Fruit fly (Drosophila melanogaster): Measurements from ENCODE around the gene PpD3.

The PpD3 gene

DNA sequence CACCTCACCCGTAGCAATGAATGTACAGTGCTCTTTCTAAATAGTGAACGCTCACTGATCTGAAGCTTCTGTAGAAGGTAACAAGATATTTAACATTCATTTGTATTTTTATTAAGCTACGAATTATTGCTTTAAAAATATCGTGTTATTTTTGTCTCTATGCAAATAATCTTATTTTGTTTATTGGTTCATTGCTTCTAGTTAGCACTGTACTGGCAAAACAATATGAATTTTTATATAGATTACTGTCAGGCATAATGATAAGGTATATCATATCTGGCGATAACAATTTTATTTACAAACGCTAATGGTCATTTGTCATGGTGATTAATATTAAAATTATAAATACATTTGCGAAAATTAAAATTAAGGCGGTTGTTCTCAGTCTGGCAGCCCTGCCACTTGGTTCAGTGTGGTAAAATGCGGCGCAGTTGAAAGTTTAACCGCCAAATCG lies 23.9 kb downstream of the PpD3 start, which contains the start of gene CG9471 (continued):
- TF ChIP-seq lola (GFP tag; optimal IDR thresholded peaks at IDR 0.05) (peak in 1 of 3 experiments; percentile 83), cg (GFP tag; optimal IDR thresholded peaks at IDR 0.05) (no peak), Mes4 (GFP tag; optimal IDR thresholded peaks at IDR 0.05) (peak; percentile 83), seq (GFP tag; IDR thresholded peaks at IDR 0.05) (peak; percentile 92), zen2 (GFP tag; IDR thresholded peaks at IDR 0.05; ENCODE audit: partially characterized antibody) (no peak), zf30C (GFP tag; optimal IDR thresholded peaks at IDR 0.05) (no peak), CG1792 (GFP tag; optimal IDR thresholded peaks at IDR 0.05) (peak; percentile 83), pho (GFP tag; optimal IDR thresholded peaks at IDR 0.05) (peak; percentile 87), CG16779 (GFP tag; IDR thresholded peaks at IDR 0.05) (peak; percentile 90), Jarid2 (GFP tag; optimal IDR thresholded peaks at IDR 0.05) (peak; percentile 62), CG15514 (GFP tag; optimal IDR thresholded peaks at IDR 0.05) (peak; percentile 87), ems (GFP tag; optimal IDR thresholded peaks at IDR 0.05) (peak; percentile 85), CG6791 (GFP tag; IDR thresholded peaks at IDR 0.05; ENCODE audit: partially characterized antibody) (no peak), Bdp1 (GFP tag; optimal IDR thresholded peaks at IDR 0.05) (peak; percentile 78), CG18476 (GFP tag; optimal IDR thresholded peaks at IDR 0.05) (peak; percentile 89), CG14965 (GFP tag; optimal IDR thresholded peaks at IDR 0.05; ENCODE audit: borderline replicate concordance) (no peak), tap (tag; optimal IDR thresholded peaks at IDR 0.05) (peak; percentile 92), CG30403 (GFP tag; optimal IDR thresholded peaks at IDR 0.05) (peak; percentile 93), abd-A (tag; optimal IDR thresholded peaks at IDR 0.05) (no peak), Stat92E (GFP tag; optimal IDR thresholded peaks at IDR 0.05) (peak in 1 of 3 experiments; percentile 71), CG1233 (GFP tag; optimal IDR thresholded peaks at IDR 0.05) (peak; percentile 89), ind (GFP tag; optimal IDR thresholded peaks at IDR 0.05) (peak; percentile 93), CG15696 (tag; optimal IDR thresholded peaks at IDR 0.05) (peak; percentile 76), Fer1 (GFP tag; optimal IDR thresholded peaks at IDR 0.05) (peak; percentile 94), CrebB (tag; optimal IDR thresholded peaks at IDR 0.05) (peak; percentile 88), CG11247 (GFP tag; IDR thresholded peaks at IDR 0.05) (peak; percentile 90), cwo (GFP tag; optimal IDR thresholded peaks at IDR 0.05) (peak; percentile 85), her (GFP tag; optimal IDR thresholded peaks at IDR 0.05) (peak; percentile 81), CG18262 (tag; optimal IDR thresholded peaks at IDR 0.05) (peak; percentile 90), unpg (GFP tag; optimal IDR thresholded peaks at IDR 0.05) (peak; percentile 94), klu (GFP tag; IDR thresholded peaks at IDR 0.05) (peak; percentile 82), gfzf (GFP tag; optimal IDR thresholded peaks at IDR 0.05) (no peak), Adf1 (GFP tag; IDR thresholded peaks at IDR 0.05) (peak; percentile 71), CG13775 (GFP tag; optimal IDR thresholded peaks at IDR 0.05) (peak; percentile 91), CG7987 (GFP tag; optimal IDR thresholded peaks at IDR 0.05) (peak; percentile 80), slp2 (GFP tag; optimal IDR thresholded peaks at IDR 0.05) (peak; percentile 89), jumu (GFP tag; optimal IDR thresholded peaks at IDR 0.05) (peak; percentile 86), gce (GFP tag; IDR thresholded peaks at IDR 0.05) (peak; percentile 80; the same call in 2 of the 3 replicates), CG8089 (GFP tag; optimal IDR thresholded peaks at IDR 0.05) (peak; percentile 77), Tbp (GFP tag; optimal IDR thresholded peaks at IDR 0.05) (no peak), br (optimal IDR thresholded peaks at IDR 0.05) (no peak), gro (GFP tag; optimal IDR thresholded peaks at IDR 0.05) (peak; percentile 89), CG11456 (GFP tag; IDR thresholded peaks at IDR 0.05) (peak; percentile 88), CG31365 (tag; optimal IDR thresholded peaks at IDR 0.05) (peak; percentile 47), Hsf (GFP tag; optimal IDR thresholded peaks at IDR 0.05) (peak; percentile 94), CG10209 (GFP tag; optimal IDR thresholded peaks at IDR 0.05) (peak; percentile 90), p53 (GFP tag; optimal IDR thresholded peaks at IDR 0.05) (peak; percentile 3), crp (GFP tag; optimal IDR thresholded peaks at IDR 0.05) (peak in 1 of 2 experiments; percentile 38), CG34422 (GFP tag; IDR thresholded peaks at IDR 0.05) (peak; percentile 93), CG10959 (GFP tag; IDR thresholded peaks at IDR 0.05) (peak; percentile 81)

All from whole organism, embryonic.